Fruit fly (Drosophila melanogaster) whole organism, embryonic: Measurements from ENCODE around the gene Ppm1.

Source experiments
- Adf1 ChIP-seq: fragments of 200-800 bp; sonication (Bioruptor generic); IDR thresholded peaks from 2 replicates; pipeline ENCODE4 v1.3.6; 2022; ENCODE audit warnings: missing biosample characterization, missing genetic modification characterization
- Aef1 ChIP-seq: fragments of 200-800 bp; sonication (Bioruptor generic); IDR thresholded peaks from 3 replicates; pipeline ENCODE4 v1.3.6; 2022; ENCODE audit warnings: missing biosample characterization, missing genetic modification characterization
- CG10543 ChIP-seq: fragments of 200-800 bp; sonication (Bioruptor generic); optimal IDR thresholded peaks from 3 replicates; lab custom pipeline; 2017; ENCODE audit warnings: missing biosample characterization, mild to moderate bottlenecking, missing genetic modification characterization, moderate library complexity
- CG11456 ChIP-seq: fragments of 200-800 bp; sonication (Bioruptor generic); IDR thresholded peaks from 3 replicates; pipeline ENCODE4 v1.3.6; 2022; ENCODE audit warnings: missing biosample characterization, missing genetic modification characterization
- CG11695 ChIP-seq: fragments of 200-800 bp; sonication (Bioruptor generic); IDR thresholded peaks from 3 replicates; pipeline ENCODE4 v1.3.6; 2022; ENCODE audit warnings: missing biosample characterization, missing genetic modification characterization
- CG12299 ChIP-seq: fragments of 200-800 bp; sonication (Bioruptor generic); optimal IDR thresholded peaks from 2 replicates; lab custom pipeline; 2018; ENCODE audit warnings: missing biosample characterization, mild to moderate bottlenecking, missing genetic modification characterization
- CG13287 ChIP-seq: fragments of 200-800 bp; sonication (Bioruptor generic); IDR thresholded peaks from 2 replicates; pipeline ENCODE4 v1.3.6; 2022; ENCODE audit warnings: missing biosample characterization, missing genetic modification characterization; ENCODE audit not compliant: partially characterized antibody
- CG14710 ChIP-seq: fragments of 200-800 bp; sonication (Bioruptor generic); optimal IDR thresholded peaks from 3 replicates; lab custom pipeline; 2019; ENCODE audit warnings: missing biosample characterization, mild to moderate bottlenecking, missing genetic modification characterization, moderate library complexity
- CG15479 ChIP-seq: fragments of 200-800 bp; sonication (Bioruptor generic); optimal IDR thresholded peaks from 3 replicates; lab custom pipeline; 2019; ENCODE audit warnings: missing biosample characterization, mild to moderate bottlenecking, missing genetic modification characterization, moderate library complexity
- CG18011 ChIP-seq: fragments of 200-800 bp; sonication (Bioruptor generic); optimal IDR thresholded peaks from 2 replicates; lab custom pipeline; 2017; ENCODE audit warnings: missing biosample characterization, missing genetic modification characterization, mild to moderate bottlenecking, moderate library complexity, missing genotype
- CG1832 ChIP-seq: fragments of 200-800 bp; sonication (Bioruptor generic); optimal IDR thresholded peaks from 2 replicates; lab custom pipeline; 2017; ENCODE audit warnings: missing biosample characterization, mild to moderate bottlenecking, missing genetic modification characterization, inconsistent platforms
- CG3163 ChIP-seq: fragments of 200-800 bp; sonication (Bioruptor generic); optimal IDR thresholded peaks from 3 replicates; lab custom pipeline; 2016; ENCODE audit warnings: missing biosample characterization, missing genetic modification characterization
- CG34224 ChIP-seq: fragments of 200-800 bp; sonication (Bioruptor generic); IDR thresholded peaks from 3 replicates; pipeline ENCODE4 v1.3.6; 2022; ENCODE audit warnings: missing biosample characterization, missing genetic modification characterization; ENCODE audit not compliant: partially characterized antibody
- CG34376 ChIP-seq: fragments of 200-800 bp; sonication (Bioruptor generic); optimal IDR thresholded peaks from 2 replicates; lab custom pipeline; 2018; ENCODE audit warnings: missing biosample characterization, mild to moderate bottlenecking, missing genetic modification characterization
- CG4360 ChIP-seq: fragments of 200-800 bp; sonication (Bioruptor generic); IDR thresholded peaks from 2 replicates; pipeline ENCODE4 v1.3.6; 2022; ENCODE audit warnings: missing biosample characterization, missing genetic modification characterization
- CG4404 ChIP-seq: fragments of 200-800 bp; sonication (Bioruptor generic); IDR thresholded peaks from 2 replicates; pipeline ENCODE4 v1.3.6; 2022; ENCODE audit warnings: missing biosample characterization, missing genetic modification characterization
- CG6175 ChIP-seq: fragments of 200-800 bp; sonication (Bioruptor generic); IDR thresholded peaks from 3 replicates; pipeline ENCODE4 v1.3.6; 2022; ENCODE audit warnings: missing biosample characterization, missing genetic modification characterization
- CG6272 ChIP-seq: fragments of 200-800 bp; sonication (Bioruptor generic); IDR thresholded peaks from 2 replicates; pipeline ENCODE4 v1.3.6; 2022; ENCODE audit warnings: missing biosample characterization, missing genetic modification characterization
- CG6765 ChIP-seq: fragments of 200-800 bp; sonication (Bioruptor generic); optimal IDR thresholded peaks from 3 replicates; lab custom pipeline; 2017; ENCODE audit warnings: missing biosample characterization, mild to moderate bottlenecking, missing genetic modification characterization
- CG6813 ChIP-seq: fragments of 200-800 bp; sonication (Bioruptor generic); optimal IDR thresholded peaks from 2 replicates; lab custom pipeline; 2017; ENCODE audit warnings: missing biosample characterization, missing genetic modification characterization, mild to moderate bottlenecking, moderate library complexity, missing genetic modification reagents
- CG7928 ChIP-seq: fragments of 200-800 bp; sonication (Bioruptor generic); optimal IDR thresholded peaks from 2 replicates; lab custom pipeline; 2017; ENCODE audit warnings: missing biosample characterization, mild to moderate bottlenecking, missing genetic modification characterization
- CG8765 ChIP-seq: fragments of 200-800 bp; sonication (Bioruptor generic); IDR thresholded peaks from 2 replicates; pipeline ENCODE4 v1.3.6; 2022; ENCODE audit warnings: missing biosample characterization, missing genetic modification characterization
- ERR ChIP-seq: fragments of 200-800 bp; sonication (Bioruptor generic); optimal IDR thresholded peaks from 2 replicates; lab custom pipeline; 2016; ENCODE audit warnings: missing biosample characterization, missing genetic modification characterization
- Fer2 ChIP-seq: fragments of 200-800 bp; sonication (Bioruptor generic); optimal IDR thresholded peaks from 2 replicates; lab custom pipeline; 2018; ENCODE audit warnings: missing biosample characterization, mild to moderate bottlenecking, missing genetic modification characterization, moderate library complexity
- Fer3 ChIP-seq: fragments of 200-800 bp; sonication (Bioruptor generic); optimal IDR thresholded peaks from 2 replicates; lab custom pipeline; 2018; ENCODE audit warnings: missing biosample characterization, mild to moderate bottlenecking, missing genetic modification characterization, moderate library complexity
- H15 ChIP-seq: fragments of 200-800 bp; sonication (Bioruptor generic); IDR thresholded peaks from 3 replicates; pipeline ENCODE4 v1.3.6; 2022; ENCODE audit warnings: missing biosample characterization, missing genetic modification characterization
- HLHmδ ChIP-seq: fragments of 200-800 bp; sonication (Bioruptor generic); optimal IDR thresholded peaks from 2 replicates; lab custom pipeline; 2018; ENCODE audit warnings: missing biosample characterization, mild to moderate bottlenecking, missing genetic modification characterization, moderate library complexity
- Hr78 ChIP-seq, 2 experiments: fragments of 200-800 bp in 1 of 2; fragments of >200 bp in 1 of 2; sonication (Bioruptor generic) in 1 of 2; optimal IDR thresholded peaks; 2 replicates each; lab custom pipeline; 2017 to 2019; ENCODE audit warnings: missing biosample characterization in 2 of 2, missing genetic modification characterization in 2 of 2, mild to moderate bottlenecking in 1 of 2, moderate library complexity in 1 of 2
- Nf-YA ChIP-seq: fragments of 200-800 bp; sonication (Bioruptor generic); IDR thresholded peaks from 2 replicates; pipeline ENCODE4 v1.3.6; 2022; ENCODE audit warnings: missing biosample characterization, missing genetic modification characterization
- Pdp1 ChIP-seq, 2 experiments: fragments of 200-800 bp; sonication (Bioruptor generic); optimal IDR thresholded peaks; 3 replicates each; lab custom pipeline; 2016; ENCODE audit warnings: missing biosample characterization in 2 of 2, missing genetic modification characterization in 2 of 2, mild to moderate bottlenecking in 1 of 2, moderate library complexity in 1 of 2
- YL-1 ChIP-seq: fragments of 200-800 bp; sonication (Bioruptor generic); optimal IDR thresholded peaks from 3 replicates; lab custom pipeline; 2017; ENCODE audit warnings: missing biosample characterization, mild to moderate bottlenecking, missing genetic modification characterization
- abd-A ChIP-seq: fragments of 200-800 bp; sonication (Bioruptor generic); optimal IDR thresholded peaks from 3 replicates; lab custom pipeline; 2019; ENCODE audit warnings: missing biosample characterization, mild to moderate bottlenecking, missing genetic modification characterization, moderate library complexity
- cas ChIP-seq: fragments of 200-800 bp; sonication (Bioruptor generic); IDR thresholded peaks from 2 replicates; pipeline ENCODE4 v1.3.6; 2022; ENCODE audit warnings: missing biosample characterization, missing genetic modification characterization
- chm ChIP-seq: fragments of 200-800 bp; sonication (Bioruptor generic); IDR thresholded peaks from 2 replicates; pipeline ENCODE4 v1.3.6; 2022; ENCODE audit warnings: missing biosample characterization, missing genetic modification characterization
- cwo ChIP-seq: fragments of 200-800 bp; sonication (Bioruptor generic); optimal IDR thresholded peaks from 3 replicates; lab custom pipeline; 2017; ENCODE audit warnings: missing biosample characterization, missing genetic modification characterization, mild to moderate bottlenecking, moderate library complexity, missing genetic modification reagents
- dmrt99B ChIP-seq: fragments of 200-800 bp; sonication (Bioruptor generic); optimal IDR thresholded peaks from 2 replicates; lab custom pipeline; 2018; ENCODE audit warnings: missing biosample characterization, mild to moderate bottlenecking, missing genetic modification characterization, moderate library complexity
- dysf ChIP-seq: fragments of 200-800 bp; sonication (Bioruptor generic); IDR thresholded peaks from 3 replicates; pipeline ENCODE4 v1.3.6; 2022; ENCODE audit warnings: missing biosample characterization, missing genetic modification characterization
- gcm2 ChIP-seq: fragments of 200-800 bp; sonication (Bioruptor generic); optimal IDR thresholded peaks from 2 replicates; lab custom pipeline; 2016; ENCODE audit warnings: missing biosample characterization, missing genetic modification characterization
- grau ChIP-seq: fragments of 200-800 bp; optimal IDR thresholded peaks from 3 replicates; lab custom pipeline; 2019; ENCODE audit warnings: missing biosample characterization, mild to moderate bottlenecking, missing genetic modification characterization, moderate library complexity
- grn ChIP-seq: fragments of 200-800 bp; sonication (Bioruptor generic); optimal IDR thresholded peaks from 3 replicates; lab custom pipeline; 2017; ENCODE audit warnings: missing biosample characterization, missing genetic modification characterization
- psq ChIP-seq: fragments of 200-800 bp; sonication (Bioruptor generic); optimal IDR thresholded peaks from 2 replicates; lab custom pipeline; 2017; ENCODE audit warnings: missing biosample characterization, missing genetic modification characterization
- salm ChIP-seq: fragments of 200-800 bp; sonication (Bioruptor generic); optimal IDR thresholded peaks from 2 replicates; lab custom pipeline; 2018; ENCODE audit warnings: missing biosample characterization, mild to moderate bottlenecking, missing genetic modification characterization
- sens ChIP-seq: fragments of 200-800 bp; sonication (Bioruptor generic); peaks from one replicate; lab custom pipeline; 2016; ENCODE audit warnings: missing biosample characterization, missing genetic modification characterization
- sr ChIP-seq: fragments of 200-800 bp; sonication (Bioruptor generic); IDR thresholded peaks from 3 replicates; pipeline ENCODE4 v1.3.6; 2022; ENCODE audit warnings: missing biosample characterization, missing genetic modification characterization
- tap ChIP-seq: fragments of 200-800 bp; optimal IDR thresholded peaks from 3 replicates; lab custom pipeline; 2019; ENCODE audit warnings: missing biosample characterization, mild to moderate bottlenecking, missing genetic modification characterization, moderate library complexity
- tin ChIP-seq: fragments of 200-800 bp; sonication (Bioruptor generic); optimal IDR thresholded peaks from 3 replicates; lab custom pipeline; 2016; ENCODE audit warnings: missing biosample characterization, missing genetic modification characterization
- vvl ChIP-seq: fragments of 200-800 bp; sonication (Bioruptor generic); IDR thresholded peaks from 2 replicates; pipeline ENCODE4 v1.3.6; 2022; ENCODE audit warnings: missing biosample characterization, missing genetic modification characterization
- zfh1 ChIP-seq: fragments of 200-800 bp; sonication (Bioruptor generic); IDR thresholded peaks from 3 replicates; pipeline ENCODE4 v1.3.6; 2022; ENCODE audit warnings: missing biosample characterization, missing genetic modification characterization

Ppm1 gene

dm6 chr3L:616099-616481 lies 35.0 kb downstream of the Ppm1 start:
- TF ChIP-seq CG6813 (peak; percentile 45), Pdp1 (GFP tag; optimal IDR thresholded peaks at IDR 0.05; lab: Kevin White, UChicago) (peak in 1 of 2 experiments; percentile 95), HLHmδ (peak; percentile 6), zfh1 (GFP tag; lab: Robert Waterston, UW) (no peak), CG4360 (GFP tag; lab: Robert Waterston, UW) (no peak), salm (tag; lab: Kevin White, UChicago) (no peak), CG14710 (tag; lab: Kevin White, UChicago) (no peak), CG18011 (no peak), dmrt99B (tag; lab: Kevin White, UChicago) (no peak), cas (GFP tag; lab: Robert Waterston, UW) (no peak), CG6765 (GFP tag; lab: Kevin White, UChicago) (peak; percentile 32), grau (tag; lab: Kevin White, UChicago) (no peak), CG4404 (no peak), gcm2 (GFP tag; lab: Kevin White, UChicago) (no peak), YL-1 (GFP tag; lab: Kevin White, UChicago) (no peak), CG6272 (no peak), CG6175 (GFP tag; lab: Robert Waterston, UW) (no peak), sens (GFP tag; lab: Kevin White, UChicago) (peak; percentile 70)

- peak in 1 of 2 experiments; percentile 80 for TF ChIP-seq Hr78 (GFP tag; optimal IDR thresholded peaks at IDR 0.05; lab: Kevin White, UChicago)
- TF ChIP-seq CG1832 (GFP tag; lab: Kevin White, UChicago) = peak; percentile 60
- 0 out of 2 replicates have a peak, but pooled peaks have one; percentile 6 for TF ChIP-seq Nf-YA
- TF ChIP-seq psq = no peak
- TF ChIP-seq CG15479 (GFP tag; lab: Kevin White, UChicago) = peak; percentile 32
- peak; percentile 28; the same call in 1 of the 3 replicates for TF ChIP-seq Aef1 (GFP tag; lab: Robert Waterston, UW)
- peak; percentile 88 for TF ChIP-seq Adf1
- peak; percentile 98 for TF ChIP-seq abd-A (tag; lab: Kevin White, UChicago)
- peak; percentile 92 for TF ChIP-seq CG10543 (GFP tag; lab: Kevin White, UChicago)
- peak; percentile 9 for TF ChIP-seq CG12299 (tag; lab: Kevin White, UChicago)
- TF ChIP-seq CG8765 (GFP tag; lab: Robert Waterston, UW) = peak; percentile 87
- TF ChIP-seq Fer3 (tag; lab: Kevin White, UChicago) = no peak
- peak; percentile 78 for TF ChIP-seq cwo (GFP tag; lab: Kevin White, UChicago)
- TF ChIP-seq grn (GFP tag; lab: Kevin White, UChicago) = peak; percentile 45
- no peak for TF ChIP-seq CG6765 (GFP tag; lab: Kevin White, UChicago)
- TF ChIP-seq tap (tag; lab: Kevin White, UChicago) = peak; percentile 43
- TF ChIP-seq dysf (GFP tag; lab: Robert Waterston, UW) = 0 out of 3 replicates have a peak, but pooled peaks have one; percentile 13
- no peak for TF ChIP-seq ERR (GFP tag; lab: Kevin White, UChicago)
- no peak for TF ChIP-seq CG7928 (GFP tag; lab: Kevin White, UChicago)
- peak; percentile 2 for TF ChIP-seq tin (GFP tag; lab: Kevin White, UChicago)
- TF ChIP-seq CG34376 (GFP tag; lab: Kevin White, UChicago) = peak; percentile 87
- 0 out of 3 replicates have a peak, but pooled peaks have one; percentile 35 for TF ChIP-seq CG34224 (GFP tag; lab: Robert Waterston, UW)
- peak; percentile 48; the same call in 1 of the 2 replicates for TF ChIP-seq vvl (GFP tag; lab: Robert Waterston, UW)
- TF ChIP-seq CG11456 (GFP tag; lab: Robert Waterston, UW) = 0 out of 3 replicates have a peak, but pooled peaks have one; percentile 54
- peak; percentile 85 for TF ChIP-seq CG3163 (GFP tag; lab: Kevin White, UChicago)
- no peak for TF ChIP-seq H15
- TF ChIP-seq CG11695 = 0 out of 3 replicates have a peak, but pooled peaks have one; percentile 6
- no peak for TF ChIP-seq Fer2 (tag; lab: Kevin White, UChicago)
- TF ChIP-seq CG13287 (GFP tag; lab: Robert Waterston, UW) = peak; percentile 30; the same call in 1 of the 2 replicates
- peak; percentile 53 for TF ChIP-seq chm
- peak; percentile 94 for TF ChIP-seq sr (GFP tag; lab: Robert Waterston, UW)
- peak in 1 of 2 experiments; percentile 11 for TF ChIP-seq Pdp1 (GFP tag; optimal IDR thresholded peaks at IDR 0.05; lab: Kevin White, UChicago)
Observed at dm6 chr3L:616482-617148, 35.5 kb downstream of the Ppm1 start.
